Worm (Caenorhabditis elegans) whole organism, young adult: Measurements from ENCODE around the gene D2021.4.

ENCODE experiments used
- D2030.7 ChIP-seq: fragments of 200-800 bp; sonication (Bioruptor generic); IDR thresholded peaks from 2 replicates; pipeline ENCODE4 v1.3.6; 2022; ENCODE audit warnings: missing genetic modification reagents, missing genetic modification characterization, missing compliant biosample characterization
- F22D6.2 ChIP-seq: sonication (generic microtip); optimal IDR thresholded peaks from 2 replicates; lab custom pipeline; 2016; ENCODE audit warnings: mild to moderate bottlenecking, missing genetic modification characterization, missing compliant biosample characterization
- F39B2.1 ChIP-seq: fragments of 200-800 bp; sonication (Bioruptor generic); IDR thresholded peaks from 2 replicates; pipeline ENCODE4 v1.3.6; 2022; ENCODE audit warnings: missing genetic modification reagents, missing genetic modification characterization, missing compliant biosample characterization
- F52B5.7 ChIP-seq: sonication (generic microtip); optimal IDR thresholded peaks from 2 replicates; lab custom pipeline; 2016; ENCODE audit warnings: mild to moderate bottlenecking, missing genetic modification characterization, missing compliant biosample characterization
- F55B11.4 ChIP-seq: sonication (generic microtip); optimal IDR thresholded peaks from 2 replicates; lab custom pipeline; 2016; ENCODE audit warnings: missing compliant biosample characterization, missing genetic modification characterization, borderline replicate concordance; ENCODE audit not compliant: insufficient read depth
- F57A8.1 ChIP-seq: fragments of 200-800 bp; sonication (Bioruptor generic); optimal IDR thresholded peaks from 2 replicates; lab custom pipeline; 2018; ENCODE audit warnings: mild to moderate bottlenecking, missing genetic modification characterization, moderate library complexity, missing compliant biosample characterization
- K11D2.4 ChIP-seq: fragments of 200-800 bp; sonication (Bioruptor generic); IDR thresholded peaks from 2 replicates; pipeline ENCODE4 v1.3.6; 2022; ENCODE audit warnings: missing genetic modification reagents, missing genetic modification characterization, missing compliant biosample characterization
- K12H6.12 ChIP-seq: fragments of 200-800 bp; sonication (Bioruptor generic); optimal IDR thresholded peaks from 2 replicates; lab custom pipeline; 2018; ENCODE audit warnings: mild to moderate bottlenecking, missing genetic modification characterization, missing compliant biosample characterization
- T26A5.8 ChIP-seq: sonication (generic microtip); optimal IDR thresholded peaks from 2 replicates; lab custom pipeline; 2016; ENCODE audit warnings: missing genetic modification characterization, missing compliant biosample characterization
- Y56A3A.18 ChIP-seq: fragments of 200-800 bp; sonication (Bioruptor generic); IDR thresholded peaks from 2 replicates; pipeline ENCODE4 v1.3.6; 2022; ENCODE audit warnings: missing genetic modification reagents, missing genetic modification characterization, missing compliant biosample characterization
- Y79H2A.3 ChIP-seq: fragments of 200-800 bp; sonication (Bioruptor generic); conservative IDR thresholded peaks from 2 replicates; pipeline ENCODE4 v1.3.6; 2022; ENCODE audit warnings: missing genetic modification reagents, missing genetic modification characterization, missing compliant biosample characterization
- athp-1 ChIP-seq: sonication (generic microtip); optimal IDR thresholded peaks from 2 replicates; lab custom pipeline; 2017; ENCODE audit warnings: mild to moderate bottlenecking, missing genetic modification characterization, missing compliant biosample characterization
- cebp-1 ChIP-seq, 2 experiments: fragments of 200-800 bp in 1 of 2; sonication (Bioruptor generic) in 1 of 2; sonication (generic microtip) in 1 of 2; IDR thresholded peaks in 1 of 2; optimal IDR thresholded peaks in 1 of 2; 2 replicates each; pipeline versions ENCODE4 v1.3.6 to Lab custom; 2017 to 2022; ENCODE audit warnings: missing compliant biosample characterization in 2 of 2, missing genetic modification characterization in 2 of 2, mild to moderate bottlenecking in 1 of 2, missing genetic modification reagents in 1 of 2, moderate library complexity in 1 of 2
- ceh-100 ChIP-seq: fragments of 200-800 bp; sonication (Bioruptor generic); IDR thresholded peaks from 2 replicates; pipeline ENCODE4 v1.3.6; 2022; ENCODE audit warnings: missing genetic modification reagents, missing genetic modification characterization, missing compliant biosample characterization
- ceh-27 ChIP-seq: fragments of 200-800 bp; sonication (Bioruptor generic); optimal IDR thresholded peaks from 2 replicates; lab custom pipeline; 2018; ENCODE audit warnings: mild to moderate bottlenecking, missing genetic modification characterization, moderate library complexity, missing compliant biosample characterization
- ceh-79 ChIP-seq: sonication (generic microtip); optimal IDR thresholded peaks from 2 replicates; lab custom pipeline; 2017; ENCODE audit warnings: mild to moderate bottlenecking, missing genetic modification characterization, missing compliant biosample characterization
- chd-7 ChIP-seq: sonication (generic microtip); optimal IDR thresholded peaks from 2 replicates; lab custom pipeline; 2016; ENCODE audit warnings: mild to moderate bottlenecking, missing genetic modification characterization, moderate library complexity, missing compliant biosample characterization
- dox-1 ChIP-seq: fragments of 200-800 bp; sonication (Bioruptor generic); IDR thresholded peaks from 2 replicates; pipeline ENCODE4 v1.3.6; 2022; ENCODE audit warnings: missing genetic modification reagents, missing genetic modification characterization, missing compliant biosample characterization
- let-526 ChIP-seq: fragments of 200-800 bp; sonication (Bioruptor generic); IDR thresholded peaks from 2 replicates; pipeline ENCODE4 v1.3.6; 2022; ENCODE audit warnings: missing genetic modification reagents, missing genetic modification characterization, missing compliant biosample characterization
- lin-40 ChIP-seq: sonication (generic microtip); optimal IDR thresholded peaks from 2 replicates; lab custom pipeline; 2016; ENCODE audit warnings: missing genetic modification characterization, mild to moderate bottlenecking, missing compliant biosample characterization, missing genotype, missing genetic modification reagents
- lsl-1 ChIP-seq: fragments of 200-800 bp; sonication (Bioruptor generic); optimal IDR thresholded peaks from 2 replicates; lab custom pipeline; 2018; ENCODE audit warnings: mild to moderate bottlenecking, missing genetic modification characterization, moderate library complexity, missing compliant biosample characterization
- mcd-1 ChIP-seq: fragments of 200-800 bp; sonication (Bioruptor generic); IDR thresholded peaks from 2 replicates; pipeline ENCODE4 v1.3.6; 2022; ENCODE audit warnings: missing genetic modification reagents, missing genetic modification characterization, missing compliant biosample characterization
- mes-4 ChIP-seq: sonication (generic microtip); optimal IDR thresholded peaks from 2 replicates; lab custom pipeline; 2016; ENCODE audit warnings: missing genotype, missing genetic modification characterization, missing compliant biosample characterization
- mxl-1 ChIP-seq: sonication (generic microtip); optimal IDR thresholded peaks from 2 replicates; lab custom pipeline; 2016; ENCODE audit warnings: missing genetic modification characterization, missing compliant biosample characterization
- nfya-1 ChIP-seq: sonication (generic microtip); optimal IDR thresholded peaks from 2 replicates; lab custom pipeline; 2017; ENCODE audit warnings: antibody characterized with exemption, missing compliant biosample characterization, missing genetic modification characterization, borderline replicate concordance; ENCODE audit not compliant: insufficient read depth
- nhr-80 ChIP-seq: sonication (generic microtip); optimal IDR thresholded peaks from 2 replicates; lab custom pipeline; 2016; ENCODE audit warnings: missing genetic modification characterization, missing compliant biosample characterization
- rcor-1 ChIP-seq: fragments of 200-800 bp; sonication (Bioruptor generic); IDR thresholded peaks from 2 replicates; pipeline ENCODE4 v1.3.6; 2022; ENCODE audit warnings: missing genetic modification reagents, missing genetic modification characterization, missing compliant biosample characterization
- rec-8 ChIP-seq, 2 experiments: sonication (generic microtip); optimal IDR thresholded peaks; 2 replicates each; lab custom pipeline; 2016; ENCODE audit warnings: mild to moderate bottlenecking in 2 of 2, missing genetic modification characterization in 2 of 2, missing genetic modification reagents in 2 of 2, missing genotype in 2 of 2, missing biosample characterization in 1 of 2, missing compliant biosample characterization in 1 of 2, moderate library complexity in 1 of 2
- repo-1 ChIP-seq: sonication (generic microtip); optimal IDR thresholded peaks from 2 replicates; lab custom pipeline; 2017; ENCODE audit warnings: mild to moderate bottlenecking, missing genetic modification characterization, missing compliant biosample characterization
- rpc-1 ChIP-seq, 2 experiments: fragments of 150-350 bp in 1 of 2; sonication (generic microtip) in 1 of 2; optimal IDR thresholded peaks; 2 replicates each; lab custom pipeline; 2014 to 2018; ENCODE audit warnings: missing biosample characterization in 1 of 2, missing genetic modification characterization in 1 of 2, missing genetic modification reagents in 1 of 2, missing genotype in 1 of 2
- snpc-1.1 ChIP-seq: sonication (generic microtip); optimal IDR thresholded peaks from 2 replicates; lab custom pipeline; 2017; ENCODE audit warnings: missing genetic modification characterization, mild to moderate bottlenecking, missing compliant biosample characterization, antibody characterized with exemption, moderate library complexity, missing genotype, missing genetic modification reagents; ENCODE audit not compliant: insufficient read depth
- unc-130 ChIP-seq: sonication (generic microtip); optimal IDR thresholded peaks from 2 replicates; lab custom pipeline; 2016; ENCODE audit warnings: missing genetic modification reagents, missing genetic modification characterization, missing compliant biosample characterization
- ztf-18 ChIP-seq: sonication (generic microtip); optimal IDR thresholded peaks from 2 replicates; lab custom pipeline; 2016; ENCODE audit warnings: missing genotype, mild to moderate bottlenecking, missing genetic modification characterization, missing compliant biosample characterization
- ztf-3 ChIP-seq: fragments of 200-800 bp; sonication (Bioruptor generic); optimal IDR thresholded peaks from 2 replicates; lab custom pipeline; 2018; ENCODE audit warnings: mild to moderate bottlenecking, missing genetic modification characterization, missing compliant biosample characterization

The D2021.4 gene

DNA sequence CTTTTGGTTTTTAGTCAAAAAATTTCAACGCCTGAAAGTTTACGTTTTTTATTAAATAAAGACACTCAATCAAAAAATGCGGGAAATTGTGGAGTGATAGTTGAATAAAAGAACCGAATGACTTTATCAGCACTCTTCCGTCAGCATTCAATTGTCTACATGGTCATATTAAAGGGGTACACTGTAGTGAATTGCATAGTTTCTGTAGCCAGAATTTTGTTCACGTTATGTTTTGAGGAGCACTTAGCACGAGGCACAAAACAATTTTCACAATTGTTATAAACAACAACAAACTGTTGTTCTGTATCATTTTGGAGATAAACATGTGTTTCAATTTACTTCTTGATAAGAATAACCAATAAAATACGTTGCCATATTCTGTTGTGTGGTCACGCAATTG is at the start of gene D2021.4:
Gene D2021.4 (minus strand): TSS at position 48 of the 400 bp plus-strand sequence.
- TF ChIP-seq F57A8.1 (GFP tag; lab: Kevin White, UChicago) (no peak), rpc-1 (optimal IDR thresholded peaks at IDR 0.05; lab: Kevin White, UChicago) (no peak), rpc-1 (tag; optimal IDR thresholded peaks at IDR 0.05; lab: Kevin White, UChicago) (no peak), cebp-1 (GFP tag; IDR thresholded peaks at IDR 0.05; lab: Robert Waterston, UW) (no peak), cebp-1 (tag; optimal IDR thresholded peaks at IDR 0.05; lab: Kevin White, UChicago) (peak; percentile 28), ztf-3 (GFP tag; lab: Kevin White, UChicago) (no peak), mes-4 (no peak), F55B11.4 (tag; lab: Kevin White, UChicago) (no peak), snpc-1.1 (no peak), lsl-1 (no peak), nhr-80 (tag; lab: Kevin White, UChicago) (peak; percentile 90)

DNA sequence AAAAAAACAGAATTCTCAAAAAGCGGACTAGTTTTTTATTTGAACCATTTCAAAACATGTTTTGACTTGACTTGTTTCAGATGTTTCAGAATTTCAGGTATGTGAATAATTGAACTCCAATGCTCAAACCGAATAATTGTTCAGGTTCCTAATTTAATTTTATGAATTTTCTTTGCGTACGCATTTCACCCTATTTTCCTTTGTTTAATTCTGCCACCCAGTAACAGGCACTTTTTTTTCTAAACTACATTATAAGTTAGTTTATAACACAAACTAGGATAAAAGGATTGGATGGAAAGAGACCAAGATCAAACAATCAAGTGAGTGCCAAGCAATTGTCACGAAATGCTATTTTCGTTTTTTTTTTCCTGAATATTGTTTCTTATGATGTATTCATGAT is 49.6 kb upstream of the D2021.4 start:
- TF ChIP-seq ceh-100 (no peak), ceh-27 (GFP tag; lab: Kevin White, UChicago) (no peak), let-526 (GFP tag; lab: Robert Waterston, UW) (no peak), Y79H2A.3 (GFP tag; lab: Robert Waterston, UW) (no peak), Y56A3A.18 (GFP tag; lab: Robert Waterston, UW) (no peak), F39B2.1 (GFP tag; lab: Robert Waterston, UW) (no peak), nfya-1 (tag; lab: Kevin White, UChicago) (no peak), K12H6.12 (tag; lab: Kevin White, UChicago) (no peak), rcor-1 (GFP tag; lab: Robert Waterston, UW) (no peak), dox-1 (GFP tag; lab: Robert Waterston, UW) (no peak), repo-1 (tag; lab: Kevin White, UChicago) (no peak), F22D6.2 (tag; lab: Kevin White, UChicago) (no peak)
- TF ChIP-seq, all 124 proteins: peak for 0

DNA sequence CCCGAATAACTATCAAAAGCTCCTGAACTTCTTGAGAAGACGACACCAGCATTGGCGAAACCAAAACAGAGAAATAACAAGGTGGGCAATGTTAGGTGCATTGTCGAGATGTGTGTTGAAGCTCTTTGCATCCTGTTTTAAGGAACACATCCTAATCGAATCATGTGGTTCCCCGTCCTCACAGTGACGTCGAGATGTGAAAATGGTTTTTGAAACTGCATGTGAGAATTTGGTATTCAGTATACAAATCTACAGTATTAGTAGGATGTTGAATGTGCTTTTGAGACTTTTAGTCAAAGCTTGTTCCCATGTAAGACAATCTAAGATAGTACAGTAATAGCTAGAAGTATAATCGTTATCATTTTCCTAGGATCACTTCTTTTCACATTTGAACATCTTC is 48.8 kb upstream of the D2021.4 start, which contains the start of gene F18E9.7:
Gene F18E9.7 (minus strand): TSS at position 101 of the 400 bp plus-strand sequence.
- TF ChIP-seq D2030.7 (GFP tag; lab: Robert Waterston, UW) (no peak), F52B5.7 (tag; lab: Kevin White, UChicago) (no peak), unc-130 (no peak), mcd-1 (GFP tag; lab: Robert Waterston, UW) (no peak), chd-7 (no peak), athp-1 (tag; lab: Kevin White, UChicago) (no peak)

DNA sequence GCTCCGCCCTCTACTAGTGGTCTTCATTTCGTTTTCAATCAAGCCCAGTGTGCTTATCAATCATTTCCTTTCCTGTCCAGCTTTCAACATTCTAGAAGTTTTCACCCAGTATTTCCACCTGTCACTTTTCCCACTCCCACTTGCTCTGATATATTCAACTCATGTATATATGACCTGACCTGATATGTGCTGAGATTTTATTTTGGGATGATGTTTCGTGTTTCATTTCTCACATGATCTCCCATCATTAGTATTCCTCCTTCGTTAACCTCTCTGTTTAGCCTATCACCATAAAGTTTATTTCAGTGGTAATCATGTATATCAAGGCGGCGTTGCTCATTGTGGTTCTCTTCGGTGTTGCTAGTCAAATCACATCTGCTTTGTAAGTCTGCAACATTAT is 44.0 kb upstream of the D2021.4 start, which contains the start of gene nlp-7:
Gene nlp-7 (plus strand): TSS at position 301 of the 400 bp plus-strand sequence.
- TF ChIP-seq rec-8 (tag; optimal IDR thresholded peaks at IDR 0.05; lab: Kevin White, UChicago) (no peak), lin-40 (tag; lab: Kevin White, UChicago) (no peak), T26A5.8 (tag; lab: Kevin White, UChicago) (no peak), ceh-79 (tag; lab: Kevin White, UChicago) (no peak), mxl-1 (no peak), K11D2.4 (GFP tag; lab: Robert Waterston, UW) (no peak), Y79H2A.3 (GFP tag; lab: Robert Waterston, UW) (no peak), ztf-18 (tag; lab: Kevin White, UChicago) (no peak), lsl-1 (no peak), cebp-1 (GFP tag; IDR thresholded peaks at IDR 0.05; lab: Robert Waterston, UW) (no peak), cebp-1 (tag; optimal IDR thresholded peaks at IDR 0.05; lab: Kevin White, UChicago) (no peak)
